Worm (Caenorhabditis elegans): ENCODE results near the gene F07A11.5.

The F07A11.5 gene

DNA sequence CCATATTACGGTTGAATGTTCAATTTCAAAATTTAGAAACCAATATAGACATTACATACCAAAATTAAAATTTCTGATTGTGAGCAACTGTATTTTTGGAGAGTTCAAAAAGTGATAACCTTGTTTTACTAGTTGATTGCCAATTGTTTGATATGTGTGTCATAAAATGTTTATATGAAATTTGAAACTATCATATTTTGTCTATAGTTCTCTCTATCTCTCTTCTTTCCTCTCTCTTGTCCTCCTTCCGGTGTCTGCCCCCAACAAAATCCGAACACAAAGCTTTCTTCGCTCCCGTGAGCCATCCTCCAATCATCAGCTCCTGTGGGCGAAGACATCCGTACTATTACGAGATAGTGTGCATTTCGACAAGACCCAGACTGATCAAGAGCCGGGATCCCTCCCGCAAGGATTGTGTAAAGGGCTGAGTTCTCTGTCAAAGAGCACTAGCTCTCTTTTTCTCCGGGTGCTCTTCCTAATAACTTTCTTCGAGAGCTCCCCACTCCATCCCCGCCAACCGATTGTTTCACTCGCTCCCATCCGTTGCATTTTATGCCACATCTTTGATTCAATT lies 9.6 kb upstream of the F07A11.5 start:
- TF ChIP-seq tab-1 (GFP tag; IDR thresholded peaks at IDR 0.05) (no peak), ref-1 (GFP tag; conservative IDR thresholded peaks at IDR 0.05) (no peak), med-1 (GFP tag; optimal IDR thresholded peaks at IDR 0.05; ENCODE audit: insufficient read depth) (no peak), ztf-29 (GFP tag; IDR thresholded peaks at IDR 0.05) (no peak), flt-1 (GFP tag; IDR thresholded peaks at IDR 0.05) (no peak), klf-2 (GFP tag; conservative IDR thresholded peaks at IDR 0.05) (no peak), ztf-23 (GFP tag; IDR thresholded peaks at IDR 0.05) (no peak)

DNA sequence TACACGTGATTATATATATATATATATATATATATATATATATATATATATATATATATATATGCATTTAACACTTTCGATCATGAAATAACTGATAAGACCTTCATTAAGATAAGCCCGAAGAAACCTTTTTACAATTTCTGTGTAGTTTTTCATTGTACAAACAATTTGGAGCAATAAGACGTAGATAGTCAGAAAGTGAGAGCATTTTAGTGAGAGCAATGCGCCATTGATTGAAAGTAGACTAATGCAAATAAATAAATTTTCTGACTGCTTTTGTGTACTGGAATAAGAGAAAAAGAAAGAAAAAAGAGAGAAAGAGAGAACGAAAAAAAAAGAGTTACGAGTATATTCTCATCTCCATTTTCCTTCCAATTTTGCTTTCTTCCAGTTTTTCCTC lies 7.5 kb upstream of the F07A11.5 start:
- no peak for TF ChIP-seq ref-1 (GFP tag; conservative IDR thresholded peaks at IDR 0.05)
- TF ChIP-seq klf-2 (GFP tag; conservative IDR thresholded peaks at IDR 0.05): no peak
- no peak for TF ChIP-seq med-1 (GFP tag; optimal IDR thresholded peaks at IDR 0.05; ENCODE audit: insufficient read depth)

DNA sequence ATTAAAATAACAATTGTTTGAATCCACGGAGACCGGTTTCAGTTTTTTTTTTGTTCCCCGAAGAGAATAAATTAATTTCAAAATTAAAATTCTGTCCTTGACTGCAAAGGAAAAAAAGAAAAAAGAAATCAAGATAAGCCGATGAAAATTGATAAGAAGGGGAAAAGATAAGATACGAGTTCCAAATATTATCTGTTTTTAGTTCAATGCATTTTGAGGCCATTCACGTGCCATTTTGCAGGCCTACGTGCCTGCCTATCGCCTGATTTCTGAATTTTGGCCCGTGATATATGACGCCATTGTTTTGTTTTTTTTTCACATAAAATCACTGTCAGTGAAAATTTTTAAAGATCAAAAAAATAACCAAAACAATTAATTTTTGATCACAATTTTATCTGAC lies 638 bp upstream of the F07A11.5 start:
- TF ChIP-seq flt-1 (GFP tag; IDR thresholded peaks at IDR 0.05) (no peak), klf-2 (GFP tag; conservative IDR thresholded peaks at IDR 0.05) (no peak), ztf-29 (GFP tag; IDR thresholded peaks at IDR 0.05) (no peak), med-1 (GFP tag; optimal IDR thresholded peaks at IDR 0.05; ENCODE audit: insufficient read depth) (no peak), ref-1 (GFP tag; conservative IDR thresholded peaks at IDR 0.05) (no peak), T22C8.4 (GFP tag; IDR thresholded peaks at IDR 0.05) (no peak), tab-1 (GFP tag; IDR thresholded peaks at IDR 0.05) (no peak)

DNA sequence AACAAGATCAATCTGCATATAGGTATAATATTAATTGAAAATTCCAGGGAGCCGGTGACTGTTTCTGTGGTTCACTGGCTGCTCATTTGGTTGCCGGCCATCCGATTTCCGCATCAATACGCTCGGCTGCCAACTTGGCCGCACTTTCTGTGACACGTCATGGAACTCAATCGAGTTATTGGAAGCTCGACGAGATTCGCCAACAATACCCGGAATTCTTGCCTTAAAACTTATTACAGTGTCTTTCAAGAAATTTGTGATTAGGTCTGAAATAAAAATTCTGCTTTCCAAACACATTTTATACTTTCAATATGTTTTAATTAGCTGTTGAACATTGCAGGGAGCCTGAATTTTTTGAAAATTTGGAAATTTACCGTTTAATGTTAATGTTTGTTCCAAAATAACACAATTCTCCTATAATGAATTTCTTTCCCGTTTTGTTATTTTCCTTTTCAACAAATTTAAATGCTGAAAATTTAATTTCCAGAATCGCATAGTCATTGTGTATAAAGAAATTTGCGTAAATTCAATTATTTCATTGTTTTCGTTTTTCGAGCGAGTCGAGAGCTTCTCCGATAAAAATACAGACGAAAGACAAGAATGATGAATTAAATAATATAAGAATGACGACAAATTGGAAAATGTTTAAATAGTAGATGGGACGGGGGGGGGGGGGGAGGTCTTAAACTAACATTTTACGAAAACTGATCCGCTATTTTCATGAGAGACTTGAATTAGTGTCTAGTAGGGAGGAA lies 2.2 kb downstream of the F07A11.5 start:
- TF ChIP-seq T22C8.4 (GFP tag; IDR thresholded peaks at IDR 0.05) (no peak), ztf-23 (GFP tag; IDR thresholded peaks at IDR 0.05) (no peak), ref-1 (GFP tag; conservative IDR thresholded peaks at IDR 0.05) (no peak), cog-1 (tag; optimal IDR thresholded peaks at IDR 0.05) (no peak), tab-1 (GFP tag; IDR thresholded peaks at IDR 0.05) (no peak), flt-1 (GFP tag; IDR thresholded peaks at IDR 0.05) (no peak), klf-2 (GFP tag; conservative IDR thresholded peaks at IDR 0.05) (no peak), med-1 (GFP tag; optimal IDR thresholded peaks at IDR 0.05; ENCODE audit: insufficient read depth) (no peak), ztf-29 (GFP tag; IDR thresholded peaks at IDR 0.05) (no peak)

DNA sequence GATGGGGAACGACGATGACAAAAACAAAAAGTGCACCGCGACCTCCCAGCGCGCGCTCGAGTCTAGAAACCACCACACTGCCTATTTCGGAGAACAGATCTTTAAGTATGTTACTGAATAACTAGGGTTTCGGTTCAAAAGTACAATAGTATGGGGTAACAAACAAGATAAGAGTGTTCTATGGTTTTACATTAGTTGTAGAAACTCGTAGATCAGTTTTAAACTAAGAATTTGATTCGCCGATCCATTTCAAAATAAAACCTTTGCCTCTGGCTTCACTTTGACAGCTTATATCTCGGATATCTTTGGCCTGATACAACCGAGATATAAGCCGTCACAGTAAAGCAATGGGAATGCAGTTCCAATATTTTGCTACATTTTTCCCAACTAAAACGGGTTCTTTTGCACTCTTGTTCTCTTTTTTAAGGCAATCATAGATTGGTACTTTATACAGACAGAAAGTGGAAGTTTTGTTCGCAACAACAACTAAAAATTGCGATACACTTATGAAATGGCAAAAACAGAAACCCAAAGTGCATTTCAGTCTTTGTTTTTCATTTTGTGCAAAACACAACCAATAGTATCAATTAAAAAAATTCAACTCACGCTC lies 4.3 kb downstream of the F07A11.5 start:
- TF ChIP-seq ztf-23 (GFP tag; IDR thresholded peaks at IDR 0.05) (0 out of 2 replicates have a peak, but pooled peaks have one; percentile 21), med-1 (GFP tag; optimal IDR thresholded peaks at IDR 0.05; ENCODE audit: insufficient read depth) (no peak)

DNA sequence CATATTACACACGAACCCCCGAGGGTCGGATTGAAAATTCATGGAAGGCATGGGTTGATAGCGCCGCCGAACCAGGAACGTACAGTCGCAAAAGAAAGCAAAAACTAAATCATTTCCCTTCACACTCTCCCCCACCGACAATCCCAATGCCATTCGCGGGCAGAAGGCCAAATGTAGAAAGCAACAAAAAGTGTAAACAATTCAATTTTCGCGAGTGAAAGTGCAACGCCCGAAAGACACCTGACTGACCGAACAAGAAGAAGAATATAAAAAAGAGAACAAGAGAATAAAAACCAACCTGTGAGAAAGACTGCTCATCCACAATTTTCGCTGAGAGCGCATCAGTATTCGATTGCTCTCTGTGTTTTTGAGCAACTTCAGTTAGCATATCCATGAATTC lies 5.6 kb downstream of the F07A11.5 start:
- TF ChIP-seq flt-1 (GFP tag; IDR thresholded peaks at IDR 0.05): peak; percentile 29; the same call in 1 of the 2 replicates
- TF ChIP-seq med-1 (GFP tag; optimal IDR thresholded peaks at IDR 0.05; ENCODE audit: insufficient read depth): no peak

DNA sequence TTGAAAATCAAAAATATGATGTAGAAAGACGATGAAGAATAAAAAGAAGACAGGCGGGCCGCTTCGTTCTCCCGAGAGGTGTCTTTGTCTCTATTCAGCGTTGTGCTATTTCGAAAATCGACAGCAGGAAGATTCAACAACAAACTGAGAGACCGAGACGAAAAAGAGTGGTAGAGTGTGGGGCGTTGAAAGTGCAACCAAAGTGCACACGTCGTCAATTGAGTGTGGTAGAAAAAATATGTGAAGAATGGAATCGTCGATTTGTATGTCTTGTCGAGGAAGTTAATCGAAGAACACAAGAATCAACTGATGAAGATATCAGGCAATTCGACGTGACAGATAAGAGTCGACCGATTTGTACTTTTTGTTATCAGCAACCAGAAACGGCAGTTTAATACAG lies 7.1 kb downstream of the F07A11.5 start:
- TF ChIP-seq tab-1 (GFP tag; IDR thresholded peaks at IDR 0.05) (no peak), klf-2 (GFP tag; conservative IDR thresholded peaks at IDR 0.05) (no peak)

DNA sequence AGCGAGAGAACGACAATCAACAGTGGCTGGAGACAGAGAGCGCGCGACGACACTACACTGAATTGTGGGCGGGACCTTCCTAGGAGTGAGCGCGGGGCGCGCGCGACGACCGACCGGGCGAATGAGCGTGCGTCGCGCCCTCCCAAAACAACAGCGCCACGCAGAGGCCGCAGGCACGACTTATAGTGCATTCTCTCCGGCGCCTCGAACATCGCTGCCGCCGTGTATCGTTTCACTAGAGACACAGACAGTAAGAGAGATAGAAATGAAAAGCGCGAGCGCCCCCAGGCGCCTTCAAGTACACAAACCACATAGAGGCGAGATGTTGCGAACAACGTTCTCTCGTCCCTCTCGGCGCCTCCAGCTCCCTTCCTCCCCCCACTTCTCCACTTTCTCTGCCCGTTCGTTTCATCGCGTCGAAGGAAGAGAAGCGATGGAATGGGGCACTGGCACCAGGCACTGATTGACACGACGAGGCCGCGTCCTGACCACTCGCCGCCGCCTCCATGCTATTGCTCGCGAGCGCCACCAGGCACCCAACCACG lies 7.9 kb downstream of the F07A11.5 start:
- TF ChIP-seq flt-1 (GFP tag; IDR thresholded peaks at IDR 0.05): peak; percentile 33; the same call in 1 of the 2 replicates
- TF ChIP-seq ztf-29 (GFP tag; IDR thresholded peaks at IDR 0.05): no peak

DNA sequence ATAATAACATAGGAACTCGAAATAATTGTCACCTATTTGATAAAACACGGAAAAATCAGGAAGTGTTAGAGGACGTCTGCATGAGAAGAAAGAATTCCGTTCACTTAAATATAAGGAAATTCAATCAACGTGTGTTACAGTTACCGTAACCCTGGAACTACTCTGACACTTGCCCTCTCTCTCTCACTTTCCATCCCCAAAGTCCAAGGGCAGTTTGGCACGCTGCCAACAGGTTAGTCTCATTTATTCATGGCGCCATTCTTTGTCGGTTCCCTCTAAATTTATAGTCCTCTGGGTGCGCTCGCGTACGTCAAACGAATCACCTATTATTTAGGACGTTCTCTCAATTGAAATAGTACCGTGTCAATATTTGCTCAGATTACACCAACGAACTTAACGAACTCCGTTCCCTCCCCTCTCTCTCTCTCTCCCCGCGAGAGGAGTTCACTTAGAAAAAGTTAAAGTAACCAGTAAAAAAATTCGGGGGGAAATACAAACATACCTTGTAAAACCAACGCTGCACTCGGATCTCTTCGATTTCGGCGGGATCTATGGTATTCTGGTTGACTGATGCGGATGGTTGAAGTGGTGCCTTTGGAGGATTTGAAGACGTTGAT lies 8.6 kb downstream of the F07A11.5 start:
- TF ChIP-seq flt-1 (GFP tag; IDR thresholded peaks at IDR 0.05) (no peak), cog-1 (tag; optimal IDR thresholded peaks at IDR 0.05) (no peak), klf-2 (GFP tag; conservative IDR thresholded peaks at IDR 0.05) (no peak), tab-1 (GFP tag; IDR thresholded peaks at IDR 0.05) (no peak), ztf-29 (GFP tag; IDR thresholded peaks at IDR 0.05) (no peak), T22C8.4 (GFP tag; IDR thresholded peaks at IDR 0.05) (no peak)

DNA sequence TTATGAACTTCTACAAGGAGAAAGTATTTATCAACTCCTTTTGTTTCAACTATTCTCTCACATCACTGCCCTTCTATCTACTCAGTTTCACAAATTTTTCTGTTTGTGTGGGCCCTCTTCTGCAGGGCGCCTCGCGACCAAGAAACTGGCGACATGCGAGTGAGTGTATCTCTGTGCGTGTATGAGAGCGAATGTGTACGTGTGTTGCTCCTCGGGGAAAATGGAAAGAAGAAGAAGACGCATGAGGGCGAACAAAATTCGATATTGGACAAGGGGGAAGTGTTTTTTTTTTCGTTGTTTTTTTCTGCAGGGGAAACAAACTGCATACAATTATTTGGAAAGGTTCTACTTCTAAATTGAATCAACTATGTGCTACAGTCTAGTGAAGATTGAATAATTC lies 9.5 kb downstream of the F07A11.5 start:
- TF ChIP-seq T22C8.4 (GFP tag; IDR thresholded peaks at IDR 0.05): no peak
- TF ChIP-seq med-1 (GFP tag; optimal IDR thresholded peaks at IDR 0.05; ENCODE audit: insufficient read depth): no peak
- TF ChIP-seq ztf-23 (GFP tag; IDR thresholded peaks at IDR 0.05): no peak
- TF ChIP-seq flt-1 (GFP tag; IDR thresholded peaks at IDR 0.05): no peak
- no peak for TF ChIP-seq cog-1 (tag; optimal IDR thresholded peaks at IDR 0.05)
- TF ChIP-seq ztf-29 (GFP tag; IDR thresholded peaks at IDR 0.05): no peak
- TF ChIP-seq ref-1 (GFP tag; conservative IDR thresholded peaks at IDR 0.05): no peak
- no peak for TF ChIP-seq tab-1 (GFP tag; IDR thresholded peaks at IDR 0.05)
- TF ChIP-seq klf-2 (GFP tag; conservative IDR thresholded peaks at IDR 0.05): no peak
